Fruit fly (Drosophila melanogaster) whole organism, embryonic: Measurements from ENCODE around the gene CG32625.

Experiments
- Antp ChIP-seq: fragments of 200-800 bp; sonication (Bioruptor generic); optimal IDR thresholded peaks from 3 replicates; lab custom pipeline; 2016; ENCODE audit warnings: missing biosample characterization, missing genetic modification characterization
- B-H2 ChIP-seq: fragments of 200-800 bp; sonication (Bioruptor generic); optimal IDR thresholded peaks from 2 replicates; lab custom pipeline; 2018; ENCODE audit warnings: missing biosample characterization, mild to moderate bottlenecking, missing genetic modification characterization
- CG10543 ChIP-seq: fragments of 200-800 bp; sonication (Bioruptor generic); optimal IDR thresholded peaks from 3 replicates; lab custom pipeline; 2017; ENCODE audit warnings: missing biosample characterization, mild to moderate bottlenecking, missing genetic modification characterization, moderate library complexity
- CG10565 ChIP-seq: fragments of 200-800 bp; sonication (Bioruptor generic); optimal IDR thresholded peaks from 3 replicates; lab custom pipeline; 2016; ENCODE audit warnings: missing biosample characterization, mild to moderate bottlenecking, missing genetic modification characterization
- CG10654 ChIP-seq: fragments of 200-800 bp; sonication (Bioruptor generic); optimal IDR thresholded peaks from 2 replicates; lab custom pipeline; 2016; ENCODE audit warnings: missing biosample characterization, missing genetic modification characterization
- CG14860 ChIP-seq: fragments of 200-800 bp; sonication (Bioruptor generic); IDR thresholded peaks from 3 replicates; pipeline ENCODE4 v1.3.6; 2022; ENCODE audit warnings: missing biosample characterization, missing genetic modification characterization; ENCODE audit not compliant: partially characterized antibody
- CG15696 ChIP-seq: fragments of 200-800 bp; sonication (Bioruptor generic); optimal IDR thresholded peaks from 2 replicates; lab custom pipeline; 2019; ENCODE audit warnings: missing biosample characterization, mild to moderate bottlenecking, missing genetic modification characterization, moderate library complexity
- CG1602 ChIP-seq: fragments of 200-800 bp; sonication (Bioruptor generic); optimal IDR thresholded peaks from 3 replicates; lab custom pipeline; 2016; ENCODE audit warnings: missing biosample characterization, missing genetic modification characterization
- CG2889 ChIP-seq: fragments of 200-800 bp; sonication (Bioruptor generic); IDR thresholded peaks from 3 replicates; pipeline ENCODE4 v1.3.6; 2022; ENCODE audit warnings: missing biosample characterization, missing genetic modification characterization
- CG31224 ChIP-seq: fragments of 200-800 bp; sonication (Bioruptor generic); IDR thresholded peaks from 2 replicates; pipeline ENCODE4 v1.3.6; 2022; ENCODE audit warnings: missing biosample characterization, missing genetic modification characterization
- CG31388 ChIP-seq: fragments of 200-800 bp; sonication (Bioruptor generic); optimal IDR thresholded peaks from 2 replicates; lab custom pipeline; 2016; ENCODE audit warnings: missing biosample characterization, missing genetic modification characterization
- CG42726 ChIP-seq: fragments of 200-800 bp; sonication (Bioruptor generic); IDR thresholded peaks from 2 replicates; pipeline ENCODE4 v1.3.6; 2022; ENCODE audit warnings: missing biosample characterization, missing genetic modification characterization; ENCODE audit not compliant: partially characterized antibody
- CG4282 ChIP-seq: fragments of 200-800 bp; sonication (Bioruptor generic); optimal IDR thresholded peaks from 2 replicates; lab custom pipeline; 2016; ENCODE audit warnings: missing biosample characterization, missing genetic modification characterization
- CG4617 ChIP-seq: fragments of 200-800 bp; sonication (Bioruptor generic); optimal IDR thresholded peaks from 3 replicates; lab custom pipeline; 2016; ENCODE audit warnings: missing biosample characterization, missing genetic modification characterization, borderline replicate concordance
- CG5180 ChIP-seq: fragments of 200-800 bp; sonication (Bioruptor generic); optimal IDR thresholded peaks from 3 replicates; lab custom pipeline; 2017; ENCODE audit warnings: missing biosample characterization, missing genetic modification characterization, mild to moderate bottlenecking, moderate library complexity, missing genetic modification reagents
- CG5953 ChIP-seq: fragments of 200-800 bp; sonication (Bioruptor generic); IDR thresholded peaks from 2 replicates; pipeline ENCODE4 v1.3.6; 2022; ENCODE audit warnings: missing biosample characterization, missing genetic modification characterization
- CG6689 ChIP-seq: fragments of 200-800 bp; sonication (Bioruptor generic); IDR thresholded peaks from 2 replicates; pipeline ENCODE4 v1.3.6; 2022; ENCODE audit warnings: missing biosample characterization, missing genetic modification characterization
- CG7987 ChIP-seq: fragments of 200-800 bp; sonication (Bioruptor generic); optimal IDR thresholded peaks from 2 replicates; lab custom pipeline; 2018; ENCODE audit warnings: missing biosample characterization, mild to moderate bottlenecking, missing genetic modification characterization, moderate library complexity
- CrebB ChIP-seq: fragments of 200-800 bp; sonication (Bioruptor generic); optimal IDR thresholded peaks from 3 replicates; lab custom pipeline; 2018; ENCODE audit warnings: missing biosample characterization, mild to moderate bottlenecking, missing genetic modification characterization
- Drgx ChIP-seq: fragments of 200-800 bp; sonication (Bioruptor generic); IDR thresholded peaks from 2 replicates; pipeline ENCODE4 v1.3.6; 2022; ENCODE audit warnings: missing biosample characterization, missing genetic modification characterization
- Hey ChIP-seq: fragments of 200-800 bp; sonication (Bioruptor generic); optimal IDR thresholded peaks from 3 replicates; lab custom pipeline; 2018; ENCODE audit warnings: missing biosample characterization, mild to moderate bottlenecking, missing genetic modification characterization
- Hmx ChIP-seq: fragments of 200-800 bp; sonication (Bioruptor generic); optimal IDR thresholded peaks from 2 replicates; lab custom pipeline; 2016; ENCODE audit warnings: missing biosample characterization, missing genetic modification characterization
- Oaz ChIP-seq: fragments of 200-800 bp; sonication (Bioruptor generic); IDR thresholded peaks from 2 replicates; pipeline ENCODE4 v1.3.6; 2022; ENCODE audit warnings: missing biosample characterization, missing genetic modification characterization
- Scr ChIP-seq: fragments of 200-800 bp; sonication (Bioruptor generic); IDR thresholded peaks from 2 replicates; pipeline ENCODE4 v1.3.6; 2022; ENCODE audit warnings: missing biosample characterization, missing genetic modification characterization; ENCODE audit not compliant: partially characterized antibody
- chm ChIP-seq: fragments of 200-800 bp; sonication (Bioruptor generic); IDR thresholded peaks from 2 replicates; pipeline ENCODE4 v1.3.6; 2022; ENCODE audit warnings: missing biosample characterization, missing genetic modification characterization
- ci ChIP-seq: fragments of 200-800 bp; sonication (Bioruptor generic); IDR thresholded peaks from 3 replicates; pipeline ENCODE4 v1.3.6; 2022; ENCODE audit warnings: missing biosample characterization, missing genetic modification characterization
- crc ChIP-seq: fragments of 200-800 bp; sonication (Bioruptor generic); optimal IDR thresholded peaks from 2 replicates; lab custom pipeline; 2016; ENCODE audit warnings: missing biosample characterization, missing genetic modification characterization
- crp ChIP-seq, 2 experiments: fragments of 200-800 bp; sonication (Bioruptor generic); optimal IDR thresholded peaks; 2 replicates in 1 of 2; 3 replicates in 1 of 2; lab custom pipeline; 2017; ENCODE audit warnings: missing biosample characterization in 2 of 2, missing genetic modification characterization in 2 of 2, mild to moderate bottlenecking in 1 of 2, moderate library complexity in 1 of 2
- esg ChIP-seq: fragments of 200-800 bp; sonication (Bioruptor generic); conservative IDR thresholded peaks from 2 replicates; pipeline ENCODE4 v1.3.6; 2022; ENCODE audit warnings: missing biosample characterization, missing genetic modification characterization
- gce ChIP-seq: fragments of 200-800 bp; sonication (Bioruptor generic); IDR thresholded peaks from 3 replicates; pipeline ENCODE4 v1.3.6; 2022; ENCODE audit warnings: missing biosample characterization, missing genetic modification characterization
- grau ChIP-seq: fragments of 200-800 bp; optimal IDR thresholded peaks from 3 replicates; lab custom pipeline; 2019; ENCODE audit warnings: missing biosample characterization, mild to moderate bottlenecking, missing genetic modification characterization, moderate library complexity
- h ChIP-seq: fragments of >200 bp; optimal IDR thresholded peaks from 2 replicates; lab custom pipeline; 2017
- hbn ChIP-seq: fragments of 200-800 bp; sonication (Bioruptor generic); IDR thresholded peaks from 2 replicates; pipeline ENCODE4 v1.3.6; 2022; ENCODE audit warnings: missing biosample characterization, missing genetic modification characterization; ENCODE audit not compliant: partially characterized antibody
- kni ChIP-seq: fragments of 200-800 bp; sonication (Bioruptor generic); optimal IDR thresholded peaks from 3 replicates; lab custom pipeline; 2017; ENCODE audit warnings: mild to moderate bottlenecking, missing biosample characterization, missing genetic modification reagents, missing genetic modification characterization
- lmd ChIP-seq: fragments of 200-800 bp; sonication (Bioruptor generic); IDR thresholded peaks from 2 replicates; pipeline ENCODE4 v1.3.6; 2022; ENCODE audit warnings: missing biosample characterization, missing genetic modification characterization
- phol ChIP-seq: fragments of 200-800 bp; sonication (Bioruptor generic); optimal IDR thresholded peaks from 3 replicates; lab custom pipeline; 2018; ENCODE audit warnings: missing biosample characterization, mild to moderate bottlenecking, missing genetic modification characterization, moderate library complexity
- ro ChIP-seq: fragments of 200-800 bp; sonication (Bioruptor generic); IDR thresholded peaks from 2 replicates; pipeline ENCODE4 v1.3.6; 2022; ENCODE audit warnings: missing biosample characterization, missing genetic modification characterization
- sens-2 ChIP-seq: fragments of 200-800 bp; sonication (Bioruptor generic); IDR thresholded peaks from 2 replicates; pipeline ENCODE4 v1.3.6; 2022; ENCODE audit warnings: missing biosample characterization, missing genetic modification characterization
- seq ChIP-seq: fragments of 200-800 bp; sonication (Bioruptor generic); IDR thresholded peaks from 2 replicates; pipeline ENCODE4 v1.3.6; 2022; ENCODE audit warnings: missing biosample characterization, missing genetic modification characterization
- so ChIP-seq: fragments of 200-800 bp; sonication (Bioruptor generic); IDR thresholded peaks from 3 replicates; pipeline ENCODE4 v1.3.6; 2022; ENCODE audit warnings: missing biosample characterization, missing genetic modification characterization
- sob ChIP-seq: fragments of 200-800 bp; sonication (Bioruptor generic); IDR thresholded peaks from 2 replicates; pipeline ENCODE4 v1.3.6; 2022; ENCODE audit warnings: missing biosample characterization, missing genetic modification characterization
- stwl ChIP-seq: fragments of 200-800 bp; sonication (Bioruptor generic); optimal IDR thresholded peaks from 3 replicates; lab custom pipeline; 2018; ENCODE audit warnings: missing biosample characterization, mild to moderate bottlenecking, missing genetic modification characterization, moderate library complexity
- tin ChIP-seq: fragments of 200-800 bp; sonication (Bioruptor generic); optimal IDR thresholded peaks from 3 replicates; lab custom pipeline; 2016; ENCODE audit warnings: missing biosample characterization, missing genetic modification characterization
- ttk ChIP-seq: fragments of 200-800 bp; sonication (Bioruptor generic); IDR thresholded peaks from 2 replicates; pipeline ENCODE4 v2.1.2; 2022; ENCODE audit warnings: missing biosample characterization, missing genetic modification characterization
- tup ChIP-seq: fragments of 200-800 bp; sonication (Bioruptor generic); optimal IDR thresholded peaks from 2 replicates; lab custom pipeline; 2016; ENCODE audit warnings: missing biosample characterization, mild to moderate bottlenecking, missing genetic modification characterization, moderate library complexity
- unc-4 ChIP-seq: fragments of 200-800 bp; sonication (Bioruptor generic); IDR thresholded peaks from 2 replicates; pipeline ENCODE4 v1.3.6; 2022; ENCODE audit warnings: missing biosample characterization, missing genetic modification characterization; ENCODE audit not compliant: partially characterized antibody
- vnd ChIP-seq: fragments of 200-800 bp; sonication (Bioruptor generic); IDR thresholded peaks from 3 replicates; pipeline ENCODE4 v1.3.6; 2022; ENCODE audit warnings: missing biosample characterization, missing genetic modification characterization; ENCODE audit not compliant: partially characterized antibody
- zen ChIP-seq: fragments of 200-800 bp; sonication (Bioruptor generic); optimal IDR thresholded peaks from 3 replicates; lab custom pipeline; 2018; ENCODE audit warnings: missing biosample characterization, mild to moderate bottlenecking, missing genetic modification characterization, moderate library complexity

CG32625 gene

DNA sequence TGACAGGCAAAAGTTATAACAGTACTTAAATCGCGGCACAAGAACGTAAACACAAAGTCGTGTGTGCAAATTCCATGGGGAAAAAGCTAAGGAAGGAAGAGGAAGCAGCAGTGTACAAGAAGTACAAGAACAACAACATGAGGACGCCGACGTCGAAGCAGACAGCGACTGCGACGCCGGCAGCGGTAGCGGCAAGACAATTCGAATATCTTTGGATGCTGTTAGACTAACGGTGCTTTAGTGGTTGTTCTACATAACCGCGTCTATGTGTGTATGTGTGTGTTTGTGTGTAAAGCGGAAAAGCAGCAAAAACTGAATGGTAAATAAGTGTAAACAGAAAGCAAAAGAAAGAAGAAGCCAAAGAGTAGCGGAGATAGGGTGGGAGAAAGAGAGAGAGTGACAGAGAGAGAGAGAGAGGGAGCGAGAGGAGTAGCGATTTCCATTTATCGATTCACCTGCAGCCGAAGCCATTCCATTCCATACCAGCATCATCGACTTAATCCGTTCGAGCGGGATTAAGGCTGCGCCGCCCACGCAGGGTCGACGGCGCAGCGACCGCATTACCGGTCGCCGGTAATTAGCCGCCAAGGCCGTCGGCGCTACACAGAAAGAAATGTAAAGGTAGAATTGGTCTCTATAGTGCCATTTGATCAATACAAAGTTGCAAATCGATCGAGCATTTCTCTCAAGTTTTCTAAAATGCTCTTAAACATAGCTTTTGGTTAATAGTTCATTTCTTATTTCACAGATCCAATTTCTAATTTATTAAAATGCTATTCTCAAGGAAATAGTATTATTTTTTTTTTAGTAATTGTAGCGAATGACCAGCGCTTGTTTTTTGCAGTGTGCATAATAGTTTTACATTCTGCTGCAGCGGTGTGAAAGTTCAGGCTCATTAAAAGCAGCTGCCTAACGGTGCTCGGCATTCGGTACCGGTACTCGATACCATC is 27.6 kb upstream of the CG32625 start (continued):
- TF ChIP-seq zen (tag; lab: Kevin White, UChicago) (peak; percentile 69), phol (tag; lab: Kevin White, UChicago) (peak; percentile 76), hbn (no peak), crc (GFP tag; lab: Kevin White, UChicago) (no peak), kni (no peak), Oaz (GFP tag; lab: Robert Waterston, UW) (no peak), Hmx (no peak), Antp (GFP tag; lab: Kevin White, UChicago) (peak; percentile 11), seq (GFP tag; lab: Robert Waterston, UW) (0 out of 2 replicates have a peak, but pooled peaks have one; percentile 28), ro (GFP tag; lab: Robert Waterston, UW) (no peak), CG10654 (peak; percentile 24), tup (peak; percentile 17), lmd (GFP tag; lab: Robert Waterston, UW) (peak; percentile 52; the same call in 1 of the 2 replicates), ci (GFP tag; lab: Robert Waterston, UW) (peak; percentile 36; the same call in 1 of the 3 replicates), CG10565 (GFP tag; lab: Kevin White, UChicago) (no peak), CG7987 (no peak), B-H2 (GFP tag; lab: Kevin White, UChicago) (no peak), stwl (no peak), esg (GFP tag; lab: Robert Waterston, UW) (no peak), CG42726 (GFP tag; lab: Robert Waterston, UW) (no peak), sob (GFP tag; lab: Robert Waterston, UW) (no peak), Hey (tag; lab: Kevin White, UChicago) (no peak), CG14860 (no peak), CG5953 (GFP tag; lab: Robert Waterston, UW) (no peak), ttk (0 out of 2 replicates have a peak, but pooled peaks have one; percentile 14), CG5180 (peak; percentile 44), CG31224 (GFP tag; lab: Robert Waterston, UW) (no peak), tin (GFP tag; lab: Kevin White, UChicago) (peak; percentile 45), CG4282 (GFP tag; lab: Kevin White, UChicago) (no peak), grau (tag; lab: Kevin White, UChicago) (peak; percentile 49), Scr (no peak), CG6689 (GFP tag; lab: Robert Waterston, UW) (0 out of 2 replicates have a peak, but pooled peaks have one; percentile 30), CG31388 (no peak), gce (no peak), sens-2 (0 out of 2 replicates have a peak, but pooled peaks have one; percentile 20), CrebB (tag; lab: Kevin White, UChicago) (no peak), CG15696 (tag; lab: Kevin White, UChicago) (peak; percentile 2), vnd (no peak), CG10543 (GFP tag; lab: Kevin White, UChicago) (no peak), crp (GFP tag; optimal IDR thresholded peaks at IDR 0.05; lab: Kevin White, UChicago) (no peak), Drgx (peak; percentile 66), h (lab: Kevin White, UChicago) (no peak), so (GFP tag; lab: Robert Waterston, UW) (peak; percentile 38; the same call in 1 of the 3 replicates), CG4617 (GFP tag; lab: Kevin White, UChicago) (no peak), chm (GFP tag; lab: Robert Waterston, UW) (no peak), CG2889 (GFP tag; lab: Robert Waterston, UW) (no peak), CG1602 (GFP tag; lab: Kevin White, UChicago) (no peak), unc-4 (GFP tag; lab: Robert Waterston, UW) (no peak)
